Fruit fly (Drosophila melanogaster) whole organism: ENCODE data around the gene CG43317.

Experiments used
- Dll ChIP-seq: fragments of >200 bp; optimal IDR thresholded peaks from 2 replicates; lab custom pipeline; 2017
- EcR ChIP-seq, 2 experiments: fragments of >200 bp; optimal IDR thresholded peaks; 2 replicates each; lab custom pipeline; 2017; ENCODE audit warnings: missing biosample characterization in 2 of 2, missing genetic modification characterization in 2 of 2, missing genetic modification reagents in 2 of 2
- pan ChIP-seq: fragments of >200 bp; optimal IDR thresholded peaks from 2 replicates; lab custom pipeline; 2017
- psq ChIP-seq: fragments of >200 bp; optimal IDR thresholded peaks from 2 replicates; lab custom pipeline; 2017
- usp ChIP-seq: fragments of >200 bp; optimal IDR thresholded peaks from 2 replicates; lab custom pipeline; 2017; ENCODE audit warnings: missing biosample characterization, missing genetic modification characterization, mixed read lengths

DNA sequence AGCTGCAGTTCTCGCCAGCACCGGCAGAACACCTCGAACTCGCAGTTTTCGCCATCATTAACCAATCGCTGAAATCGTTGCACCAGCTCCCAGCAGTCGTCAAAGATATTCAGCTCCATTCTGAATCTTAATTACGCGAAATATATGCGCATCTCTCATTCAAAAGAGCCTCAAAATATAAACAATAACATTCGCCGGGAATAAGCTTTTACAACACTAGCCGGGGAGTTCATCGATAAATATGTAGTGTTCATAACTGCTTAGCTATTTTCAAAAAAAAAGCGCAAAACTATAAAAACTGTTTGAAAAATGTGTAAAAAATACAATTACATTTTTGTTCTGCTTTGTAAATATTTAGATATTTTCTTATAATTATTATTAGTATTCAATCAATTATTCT, 5.1 kb upstream of the CG43317 start, which contains the start of gene Pbp45:
- TF ChIP-seq usp (GFP tag; lab: Kevin White, UChicago) (no peak), psq (lab: Kevin White, UChicago) (no peak), Dll (lab: Kevin White, UChicago) (no peak), pan (lab: Kevin White, UChicago) (no peak), EcR (GFP tag; optimal IDR thresholded peaks at IDR 0.05; lab: Kevin White, UChicago) (no peak)
